Worm (Caenorhabditis elegans): ENCODE data around the gene T25B9.8.

DNA sequence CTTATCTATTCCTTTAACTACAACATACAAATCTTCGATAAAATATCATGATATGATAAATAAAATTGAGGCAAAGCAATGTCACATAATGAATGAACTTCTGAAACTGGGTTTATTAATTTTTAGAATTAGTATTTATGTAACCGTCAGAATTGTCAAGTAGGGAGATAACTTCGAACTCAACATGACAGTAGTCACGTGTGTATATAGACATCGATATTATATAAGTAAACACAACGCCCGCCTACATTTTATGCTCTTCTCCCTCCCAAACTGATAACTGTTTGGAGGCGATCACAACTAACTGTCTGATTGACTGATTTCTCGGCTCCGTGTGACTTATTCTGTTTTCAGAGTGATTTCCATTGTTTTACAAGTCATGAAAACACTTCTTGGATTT is 6.7 kb downstream of the T25B9.8 start, which contains the start of gene ugt-54:
- TF ChIP-seq tbx-2 (tag; optimal IDR thresholded peaks at IDR 0.05) (no peak), pha-4 (tag; optimal IDR thresholded peaks at IDR 0.05) (no peak), unc-86 (tag; optimal IDR thresholded peaks at IDR 0.05) (no peak), fkh-10 (GFP tag; optimal IDR thresholded peaks at IDR 0.05) (no peak), ahr-1 (tag; optimal IDR thresholded peaks at IDR 0.05) (no peak), nhr-11 (tag; optimal IDR thresholded peaks at IDR 0.05) (no peak), sdc-2 (tag; optimal IDR thresholded peaks at IDR 0.05) (no peak), ets-4 (tag; optimal IDR thresholded peaks at IDR 0.05) (no peak), pag-3 (tag; optimal IDR thresholded peaks at IDR 0.05; ENCODE audit: borderline replicate concordance) (no peak), ceh-9 (tag; optimal IDR thresholded peaks at IDR 0.05) (no peak), mec-3 (tag; optimal IDR thresholded peaks at IDR 0.05; ENCODE audit: borderline replicate concordance) (no peak), pqm-1 (tag; optimal IDR thresholded peaks at IDR 0.05) (no peak)
